Fruit fly (Drosophila melanogaster) whole organism, embryonic: Measurements from ENCODE around the gene HipHop.

Experiments
- Bdp1 ChIP-seq: fragments of 200-800 bp; sonication (Bioruptor generic); optimal IDR thresholded peaks from 3 replicates; lab custom pipeline; 2016; ENCODE audit warnings: missing biosample characterization, missing genetic modification characterization
- CG10543 ChIP-seq: fragments of 200-800 bp; sonication (Bioruptor generic); optimal IDR thresholded peaks from 3 replicates; lab custom pipeline; 2017; ENCODE audit warnings: missing biosample characterization, mild to moderate bottlenecking, missing genetic modification characterization, moderate library complexity
- CG12659 ChIP-seq: fragments of 200-800 bp; sonication (Bioruptor generic); optimal IDR thresholded peaks from 3 replicates; lab custom pipeline; 2017; ENCODE audit warnings: mild to moderate bottlenecking, missing biosample characterization, missing genetic modification reagents, missing genetic modification characterization
- CG12744 ChIP-seq: fragments of 200-800 bp; sonication (Bioruptor generic); optimal IDR thresholded peaks from 2 replicates; lab custom pipeline; 2016; ENCODE audit warnings: missing biosample characterization, missing genetic modification characterization
- CG13287 ChIP-seq: fragments of 200-800 bp; sonication (Bioruptor generic); IDR thresholded peaks from 2 replicates; pipeline ENCODE4 v1.3.6; 2022; ENCODE audit warnings: missing biosample characterization, missing genetic modification characterization; ENCODE audit not compliant: partially characterized antibody
- CG13775 ChIP-seq: fragments of 200-800 bp; sonication (Bioruptor generic); optimal IDR thresholded peaks from 3 replicates; lab custom pipeline; 2017; ENCODE audit warnings: missing biosample characterization, mild to moderate bottlenecking, missing genetic modification characterization
- CG14014 ChIP-seq: fragments of 200-800 bp; sonication (Bioruptor generic); IDR thresholded peaks from 2 replicates; pipeline ENCODE4 v1.3.6; 2022; ENCODE audit warnings: missing biosample characterization, missing genetic modification characterization
- CG17186 ChIP-seq: fragments of 200-800 bp; sonication (Bioruptor generic); optimal IDR thresholded peaks from 3 replicates; lab custom pipeline; 2017; ENCODE audit warnings: missing biosample characterization, missing genetic modification reagents, missing genetic modification characterization
- CG2116 ChIP-seq: fragments of 200-800 bp; sonication (Bioruptor generic); optimal IDR thresholded peaks from 3 replicates; lab custom pipeline; 2018; ENCODE audit warnings: missing biosample characterization, mild to moderate bottlenecking, missing genetic modification characterization
- CG2129 ChIP-seq: fragments of 200-800 bp; sonication (Bioruptor generic); IDR thresholded peaks from 2 replicates; pipeline ENCODE4 v1.3.6; 2022; ENCODE audit warnings: missing biosample characterization, missing genetic modification characterization; ENCODE audit not compliant: partially characterized antibody
- CG30403 ChIP-seq: fragments of 200-800 bp; sonication (Bioruptor generic); optimal IDR thresholded peaks from 3 replicates; lab custom pipeline; 2016; ENCODE audit warnings: missing biosample characterization, missing genetic modification characterization
- CG31388 ChIP-seq: fragments of 200-800 bp; sonication (Bioruptor generic); optimal IDR thresholded peaks from 2 replicates; lab custom pipeline; 2016; ENCODE audit warnings: missing biosample characterization, missing genetic modification characterization
- CG34224 ChIP-seq: fragments of 200-800 bp; sonication (Bioruptor generic); IDR thresholded peaks from 3 replicates; pipeline ENCODE4 v1.3.6; 2022; ENCODE audit warnings: missing biosample characterization, missing genetic modification characterization; ENCODE audit not compliant: partially characterized antibody
- CG3995 ChIP-seq: fragments of 200-800 bp; sonication (Bioruptor generic); optimal IDR thresholded peaks from 3 replicates; lab custom pipeline; 2016; ENCODE audit warnings: missing biosample characterization, missing genetic modification characterization
- CG4707 ChIP-seq: fragments of 200-800 bp; sonication (Bioruptor generic); optimal IDR thresholded peaks from 2 replicates; lab custom pipeline; 2018; ENCODE audit warnings: missing biosample characterization, mild to moderate bottlenecking, missing genetic modification characterization, moderate library complexity
- CG6683 ChIP-seq: fragments of 200-800 bp; sonication (Bioruptor generic); optimal IDR thresholded peaks from 2 replicates; lab custom pipeline; 2017; ENCODE audit warnings: missing biosample characterization, mild to moderate bottlenecking, missing genetic modification characterization, missing genetic modification reagents
- CG8290 ChIP-seq, 3 experiments: fragments of 200-800 bp; sonication (Bioruptor generic); optimal IDR thresholded peaks; 2 replicates each; lab custom pipeline; 2016 to 2019; ENCODE audit warnings: missing biosample characterization in 3 of 3, missing genetic modification characterization in 3 of 3, mild to moderate bottlenecking in 2 of 3, moderate library complexity in 1 of 3
- CG8765 ChIP-seq: fragments of 200-800 bp; sonication (Bioruptor generic); IDR thresholded peaks from 2 replicates; pipeline ENCODE4 v1.3.6; 2022; ENCODE audit warnings: missing biosample characterization, missing genetic modification characterization
- CG9932 ChIP-seq: fragments of 200-800 bp; sonication (Bioruptor generic); IDR thresholded peaks from 2 replicates; pipeline ENCODE4 v1.3.6; 2022; ENCODE audit warnings: missing biosample characterization, missing genetic modification characterization
- CTCF ChIP-seq: fragments of 200-800 bp; sonication (Bioruptor generic); optimal IDR thresholded peaks from 2 replicates; lab custom pipeline; 2017; ENCODE audit warnings: missing biosample characterization, mild to moderate bottlenecking, missing genetic modification characterization, moderate library complexity
- Deaf1 ChIP-seq: fragments of 200-800 bp; optimal IDR thresholded peaks from 3 replicates; lab custom pipeline; 2019; ENCODE audit warnings: missing biosample characterization, mild to moderate bottlenecking, missing genetic modification characterization, moderate library complexity
- Dfd ChIP-seq, 2 experiments: fragments of >200 bp; optimal IDR thresholded peaks; 2 replicates each; lab custom pipeline; 2017; ENCODE audit warnings: missing biosample characterization in 2 of 2, missing genetic modification characterization in 2 of 2
- Drgx ChIP-seq: fragments of 200-800 bp; sonication (Bioruptor generic); IDR thresholded peaks from 2 replicates; pipeline ENCODE4 v1.3.6; 2022; ENCODE audit warnings: missing biosample characterization, missing genetic modification characterization
- ERR ChIP-seq: fragments of 200-800 bp; sonication (Bioruptor generic); optimal IDR thresholded peaks from 2 replicates; lab custom pipeline; 2016; ENCODE audit warnings: missing biosample characterization, missing genetic modification characterization
- Fer1 ChIP-seq: fragments of 200-800 bp; sonication (Bioruptor generic); optimal IDR thresholded peaks from 2 replicates; lab custom pipeline; 2017; ENCODE audit warnings: missing biosample characterization, mild to moderate bottlenecking, missing genetic modification characterization
- HmgD ChIP-seq: fragments of 200-800 bp; sonication (Bioruptor generic); optimal IDR thresholded peaks from 3 replicates; lab custom pipeline; 2016; ENCODE audit warnings: missing biosample characterization, missing genetic modification characterization
- Hr3 ChIP-seq: fragments of 200-800 bp; sonication (Bioruptor generic); optimal IDR thresholded peaks from 3 replicates; lab custom pipeline; 2016; ENCODE audit warnings: missing biosample characterization, missing genetic modification characterization
- Hr39 ChIP-seq: fragments of >200 bp; optimal IDR thresholded peaks from 2 replicates; lab custom pipeline; 2017
- MBD-R2 ChIP-seq: fragments of 200-800 bp; sonication (Bioruptor generic); IDR thresholded peaks from 2 replicates; pipeline ENCODE4 v1.3.6; 2022; ENCODE audit warnings: missing biosample characterization, missing genetic modification characterization
- PHDP ChIP-seq: fragments of 200-800 bp; sonication (Bioruptor generic); optimal IDR thresholded peaks from 3 replicates; lab custom pipeline; 2018; ENCODE audit warnings: missing biosample characterization, mild to moderate bottlenecking, missing genetic modification characterization, moderate library complexity
- Rfx ChIP-seq: fragments of 200-800 bp; sonication (Bioruptor generic); IDR thresholded peaks from 2 replicates; pipeline ENCODE4 v1.3.6; 2022; ENCODE audit warnings: missing biosample characterization, missing genetic modification characterization
- Trl ChIP-seq, 3 experiments: fragments of >200 bp in 2 of 3; fragments of 200-800 bp in 1 of 3; sonication (Bioruptor generic) in 1 of 3; optimal IDR thresholded peaks; 2 replicates in 1 of 3; 3 replicates in 2 of 3; lab custom pipeline; 2016 to 2017; ENCODE audit warnings: missing biosample characterization in 1 of 3, missing genetic modification characterization in 1 of 3
- crp ChIP-seq, 2 experiments: fragments of 200-800 bp; sonication (Bioruptor generic); optimal IDR thresholded peaks; 2 replicates in 1 of 2; 3 replicates in 1 of 2; lab custom pipeline; 2017; ENCODE audit warnings: missing biosample characterization in 2 of 2, missing genetic modification characterization in 2 of 2, mild to moderate bottlenecking in 1 of 2, moderate library complexity in 1 of 2
- dpn ChIP-seq, 2 experiments: fragments of 200-800 bp; sonication (Bioruptor generic); optimal IDR thresholded peaks; 3 replicates each; lab custom pipeline; 2016; ENCODE audit warnings: missing biosample characterization in 2 of 2, missing genetic modification characterization in 2 of 2
- fd64A ChIP-seq: fragments of 200-800 bp; sonication (Bioruptor generic); optimal IDR thresholded peaks from 3 replicates; lab custom pipeline; 2018; ENCODE audit warnings: missing biosample characterization, mild to moderate bottlenecking, missing genetic modification characterization
- gro ChIP-seq: fragments of 200-800 bp; sonication (Bioruptor generic); optimal IDR thresholded peaks from 2 replicates; lab custom pipeline; 2016; ENCODE audit warnings: missing biosample characterization, missing genetic modification characterization
- her ChIP-seq: fragments of 200-800 bp; sonication (Bioruptor generic); optimal IDR thresholded peaks from 2 replicates; lab custom pipeline; 2016; ENCODE audit warnings: missing biosample characterization, missing genetic modification characterization
- ken ChIP-seq: fragments of 200-800 bp; sonication (Bioruptor generic); IDR thresholded peaks from 3 replicates; pipeline ENCODE4 v1.3.6; 2022; ENCODE audit warnings: missing biosample characterization, missing genetic modification characterization
- knrl ChIP-seq: fragments of 200-800 bp; sonication (Bioruptor generic); IDR thresholded peaks from 3 replicates; pipeline ENCODE4 v1.3.6; 2022; ENCODE audit warnings: missing biosample characterization, missing genetic modification characterization; ENCODE audit not compliant: partially characterized antibody
- lilli ChIP-seq: fragments of 200-800 bp; sonication (Bioruptor generic); optimal IDR thresholded peaks from 3 replicates; lab custom pipeline; 2016; ENCODE audit warnings: missing biosample characterization, missing genetic modification characterization
- mld ChIP-seq: fragments of 200-800 bp; sonication (Bioruptor generic); IDR thresholded peaks from 3 replicates; pipeline ENCODE4 v1.3.6; 2022; ENCODE audit warnings: missing biosample characterization, missing genetic modification characterization; ENCODE audit not compliant: partially characterized antibody
- onecut ChIP-seq: fragments of 200-800 bp; sonication (Bioruptor generic); IDR thresholded peaks from 2 replicates; pipeline ENCODE4 v1.3.6; 2022; ENCODE audit warnings: missing biosample characterization, missing genetic modification characterization
- org-1 ChIP-seq: fragments of 200-800 bp; sonication (Bioruptor generic); optimal IDR thresholded peaks from 2 replicates; lab custom pipeline; 2017; ENCODE audit warnings: missing biosample characterization, missing genetic modification characterization
- sob ChIP-seq: fragments of 200-800 bp; sonication (Bioruptor generic); IDR thresholded peaks from 2 replicates; pipeline ENCODE4 v1.3.6; 2022; ENCODE audit warnings: missing biosample characterization, missing genetic modification characterization
- sr ChIP-seq: fragments of 200-800 bp; sonication (Bioruptor generic); IDR thresholded peaks from 3 replicates; pipeline ENCODE4 v1.3.6; 2022; ENCODE audit warnings: missing biosample characterization, missing genetic modification characterization
- stwl ChIP-seq: fragments of 200-800 bp; sonication (Bioruptor generic); optimal IDR thresholded peaks from 3 replicates; lab custom pipeline; 2018; ENCODE audit warnings: missing biosample characterization, mild to moderate bottlenecking, missing genetic modification characterization, moderate library complexity
- twi ChIP-seq: fragments of 200-800 bp; optimal IDR thresholded peaks from 2 replicates; lab custom pipeline; 2019; ENCODE audit warnings: missing biosample characterization, mild to moderate bottlenecking, missing genetic modification characterization, moderate library complexity
- vvl ChIP-seq: fragments of 200-800 bp; sonication (Bioruptor generic); IDR thresholded peaks from 2 replicates; pipeline ENCODE4 v1.3.6; 2022; ENCODE audit warnings: missing biosample characterization, missing genetic modification characterization
- zen2 ChIP-seq: fragments of 200-800 bp; sonication (Bioruptor generic); IDR thresholded peaks from 3 replicates; pipeline ENCODE4 v1.3.6; 2022; ENCODE audit warnings: missing biosample characterization, missing genetic modification characterization; ENCODE audit not compliant: partially characterized antibody

The HipHop gene

dm6 chr3L:18801194-18801695, 19.7 kb upstream of the HipHop start, which contains the start of gene ftz-f1 (continued):
- TF ChIP-seq mld (GFP tag; lab: Robert Waterston, UW) (peak; percentile 58; the same call in 1 of the 3 replicates), CG2129 (GFP tag; lab: Robert Waterston, UW) (peak; percentile 39; the same call in 1 of the 2 replicates), fd64A (peak; percentile 34), CG2116 (GFP tag; lab: Kevin White, UChicago) (peak; percentile 57), sr (GFP tag; lab: Robert Waterston, UW) (no peak), CTCF (peak; percentile 98), ken (GFP tag; lab: Robert Waterston, UW) (no peak), PHDP (tag; lab: Kevin White, UChicago) (peak; percentile 20), CG14014 (GFP tag; lab: Robert Waterston, UW) (peak; percentile 54; the same call in 1 of the 2 replicates), CG6683 (peak; percentile 23), vvl (GFP tag; lab: Robert Waterston, UW) (peak; percentile 71), HmgD (GFP tag; lab: Kevin White, UChicago) (peak; percentile 48), dpn (GFP tag; optimal IDR thresholded peaks at IDR 0.05; lab: Kevin White, UChicago) (peak in 1 of 2 experiments; percentile 21), CG13775 (peak; percentile 16), CG10543 (GFP tag; lab: Kevin White, UChicago) (peak; percentile 74), crp (GFP tag; optimal IDR thresholded peaks at IDR 0.05; lab: Kevin White, UChicago) (peak in 1 of 2 experiments; percentile 26), CG34224 (peak; percentile 78), CG13287 (GFP tag; lab: Robert Waterston, UW) (peak; percentile 93), lilli (GFP tag; lab: Kevin White, UChicago) (peak; percentile 15), MBD-R2 (GFP tag; lab: Robert Waterston, UW) (0 out of 2 replicates have a peak, but pooled peaks have one; percentile 16), zen2 (GFP tag; lab: Robert Waterston, UW) (no peak; the same call in 2 of the 3 replicates), Deaf1 (tag; lab: Kevin White, UChicago) (peak; percentile 74), sob (GFP tag; lab: Robert Waterston, UW) (peak; percentile 62; the same call in 1 of the 2 replicates), knrl (GFP tag; lab: Robert Waterston, UW) (peak; percentile 81), onecut (GFP tag; lab: Robert Waterston, UW) (peak; percentile 8; the same call in 1 of the 2 replicates), Rfx (GFP tag; lab: Robert Waterston, UW) (peak; percentile 73), CG9932 (GFP tag; lab: Robert Waterston, UW) (no peak; the same call in 1 of the 2 replicates), CG31388 (GFP tag; lab: Kevin White, UChicago) (no peak), CG4707 (GFP tag; lab: Kevin White, UChicago) (peak; percentile 4), gro (peak; percentile 71), Dfd (GFP tag; optimal IDR thresholded peaks at IDR 0.05; lab: Kevin White, UChicago) (no peak), CG12659 (GFP tag; lab: Kevin White, UChicago) (peak; percentile 57), CG8290 (GFP tag; optimal IDR thresholded peaks at IDR 0.05; lab: Kevin White, UChicago) (peak; percentile 32), CG8290 (tag; optimal IDR thresholded peaks at IDR 0.05; lab: Kevin White, UChicago) (peak in 1 of 2 experiments; percentile 2), CG17186 (GFP tag; lab: Kevin White, UChicago) (peak; percentile 85), org-1 (GFP tag; lab: Kevin White, UChicago) (peak; percentile 2), stwl (peak; percentile 42), ERR (GFP tag; lab: Kevin White, UChicago) (peak; percentile 1), CG3995 (GFP tag; lab: Kevin White, UChicago) (no peak), Trl (optimal IDR thresholded peaks at IDR 0.05; lab: Kevin White, UChicago) (peak in 1 of 2 experiments; percentile 58), Trl (GFP tag; optimal IDR thresholded peaks at IDR 0.05; lab: Kevin White, UChicago) (no peak), CG8765 (no peak), CG12744 (GFP tag; lab: Kevin White, UChicago) (peak; percentile 28), twi (tag; lab: Kevin White, UChicago) (no peak), Hr3 (GFP tag; lab: Kevin White, UChicago) (peak; percentile 57), Hr39 (lab: Kevin White, UChicago) (no peak), Bdp1 (GFP tag; lab: Kevin White, UChicago) (peak; percentile 8), Drgx (peak; percentile 46; the same call in 1 of the 2 replicates), CG30403 (GFP tag; lab: Kevin White, UChicago) (peak; percentile 3), her (GFP tag; lab: Kevin White, UChicago) (peak; percentile 36), Fer1 (GFP tag; lab: Kevin White, UChicago) (peak; percentile 71)
